Fruit fly (Drosophila melanogaster): Measurements from ENCODE around the gene Taf9.

Gene Taf9

DNA sequence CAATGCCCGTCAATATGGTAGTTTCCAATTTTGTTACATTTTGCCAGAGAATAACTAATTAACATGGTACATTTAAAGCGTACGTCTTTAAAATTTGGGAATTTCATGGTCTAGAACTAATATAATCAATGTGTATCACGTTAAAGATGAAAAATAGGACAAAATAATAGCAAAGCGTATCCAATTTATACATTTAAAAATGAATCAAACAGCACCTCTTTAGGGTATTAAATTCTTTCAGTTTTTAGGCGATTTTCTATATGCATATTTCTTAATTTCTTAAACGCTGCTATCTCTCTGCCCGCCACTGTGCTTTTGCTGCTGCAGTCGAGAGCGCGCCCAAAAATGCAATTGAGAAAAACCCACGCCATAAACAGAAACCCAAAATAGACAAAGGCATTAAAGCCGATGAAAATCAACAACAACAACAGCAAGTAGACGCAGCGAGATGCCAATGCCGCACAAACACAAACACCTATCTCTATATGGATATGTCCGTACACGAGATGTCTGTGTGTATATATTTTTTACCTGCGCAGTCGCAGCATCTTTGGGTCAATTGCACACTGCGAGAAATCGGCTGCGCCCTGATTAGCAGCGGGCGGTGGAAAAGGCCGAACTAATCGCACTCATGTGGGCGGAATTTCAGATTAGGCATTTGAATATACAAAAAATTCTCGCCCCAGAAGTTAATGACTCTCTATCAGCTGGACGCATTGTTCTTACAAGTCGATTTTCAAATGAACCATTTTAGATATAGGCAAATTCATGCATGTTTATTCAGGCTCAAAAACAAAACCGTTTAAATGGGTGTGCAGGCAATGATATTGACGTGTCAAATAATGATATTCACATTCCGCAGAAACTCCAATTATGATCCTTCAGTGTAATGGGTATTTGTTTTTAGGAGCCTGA, 12.6 kb upstream of the Taf9 start (continued):
- peak; percentile 45 for TF ChIP-seq CG1603 (tag; optimal IDR thresholded peaks at IDR 0.05)
- no peak for TF ChIP-seq CG7745 (tag; optimal IDR thresholded peaks at IDR 0.05)
- peak in 1 of 2 experiments; percentile 4 for TF ChIP-seq crp (GFP tag; optimal IDR thresholded peaks at IDR 0.05)
- TF ChIP-seq CG18599 (GFP tag; optimal IDR thresholded peaks at IDR 0.05) = peak; percentile 8
- TF ChIP-seq sens-2 (GFP tag; IDR thresholded peaks at IDR 0.05) = 0 out of 2 replicates have a peak, but pooled peaks have one; percentile 9
- no peak for TF ChIP-seq tx (GFP tag; optimal IDR thresholded peaks at IDR 0.05)
- TF ChIP-seq nau (GFP tag; optimal IDR thresholded peaks at IDR 0.05) = peak; percentile 47
- no peak for TF ChIP-seq CG42726 (GFP tag; IDR thresholded peaks at IDR 0.05; ENCODE audit: partially characterized antibody)
- TF ChIP-seq CG11695 (GFP tag; IDR thresholded peaks at IDR 0.05) = peak; percentile 22; the same call in 1 of the 3 replicates
- peak; percentile 64 for TF ChIP-seq unpg (GFP tag; optimal IDR thresholded peaks at IDR 0.05)
- peak; percentile 85 for TF ChIP-seq CG14710 (tag; optimal IDR thresholded peaks at IDR 0.05)
- TF ChIP-seq h (optimal IDR thresholded peaks at IDR 0.05) = no peak
- TF ChIP-seq CG6765 (GFP tag; optimal IDR thresholded peaks at IDR 0.05) = no peak
- TF ChIP-seq dmrt99B (tag; optimal IDR thresholded peaks at IDR 0.05) = peak; percentile 82
- TF ChIP-seq CG3847 (GFP tag; IDR thresholded peaks at IDR 0.05) = no peak
- peak; percentile 42; the same call in 1 of the 2 replicates for TF ChIP-seq wor (GFP tag; IDR thresholded peaks at IDR 0.05)
- peak; percentile 29 for TF ChIP-seq CG8281 (tag; optimal IDR thresholded peaks at IDR 0.05)
- TF ChIP-seq ap (GFP tag; IDR thresholded peaks at IDR 0.05) = peak; percentile 41; the same call in 1 of the 2 replicates
- peak; percentile 60 for TF ChIP-seq CG17385 (GFP tag; optimal IDR thresholded peaks at IDR 0.05)
- TF ChIP-seq zf30C (GFP tag; optimal IDR thresholded peaks at IDR 0.05) = peak; percentile 96
- no peak; the same call in 1 of the 2 replicates for TF ChIP-seq Rx (GFP tag; IDR thresholded peaks at IDR 0.05)
- TF ChIP-seq CG8765 (GFP tag; IDR thresholded peaks at IDR 0.05) = no peak; the same call in 1 of the 2 replicates
- no peak for TF ChIP-seq CTCF (GFP tag; optimal IDR thresholded peaks at IDR 0.05)
- TF ChIP-seq lilli (GFP tag; optimal IDR thresholded peaks at IDR 0.05) = no peak
- TF ChIP-seq grn (GFP tag; optimal IDR thresholded peaks at IDR 0.05) = no peak
- TF ChIP-seq Xrp1 (GFP tag; IDR thresholded peaks at IDR 0.05) = peak; percentile 67
- peak; percentile 58 for TF ChIP-seq Spps (tag; optimal IDR thresholded peaks at IDR 0.05)
- no peak for TF ChIP-seq Awh (GFP tag; IDR thresholded peaks at IDR 0.05)
- TF ChIP-seq fd96Cb (tag; optimal IDR thresholded peaks at IDR 0.05) = peak; percentile 80
- peak; percentile 42 for TF ChIP-seq CG1233 (GFP tag; optimal IDR thresholded peaks at IDR 0.05)
- no peak; the same call in 3 of the 4 replicates for TF ChIP-seq Gug (GFP tag; IDR thresholded peaks at IDR 0.05)
- TF ChIP-seq tio (GFP tag; optimal IDR thresholded peaks at IDR 0.05) = peak; percentile 44
- peak; percentile 14; the same call in 1 of the 2 replicates for TF ChIP-seq seq (GFP tag; IDR thresholded peaks at IDR 0.05)
- 0 out of 3 replicates have a peak, but pooled peaks have one; percentile 31 for TF ChIP-seq CG7357 (GFP tag; IDR thresholded peaks at IDR 0.05)
- peak; percentile 26 to 36 for TF ChIP-seq Pdp1 (GFP tag; optimal IDR thresholded peaks at IDR 0.05)
- no peak; the same call in 1 of the 2 replicates for TF ChIP-seq vvl (GFP tag; IDR thresholded peaks at IDR 0.05)
- no peak for TF ChIP-seq Dip2 (GFP tag; IDR thresholded peaks at IDR 0.05)
- no peak for TF ChIP-seq Tbp (GFP tag; optimal IDR thresholded peaks at IDR 0.05)
- no peak for TF ChIP-seq eve (GFP tag; optimal IDR thresholded peaks at IDR 0.05)
- TF ChIP-seq CG7556 (GFP tag; optimal IDR thresholded peaks at IDR 0.05) = peak; percentile 67
- TF ChIP-seq Dp (GFP tag; optimal IDR thresholded peaks at IDR 0.05) = no peak
- TF ChIP-seq CG33557 (GFP tag; optimal IDR thresholded peaks at IDR 0.05) = peak; percentile 79
- TF ChIP-seq Hr78 (GFP tag; optimal IDR thresholded peaks at IDR 0.05) = peak in 1 of 2 experiments; percentile 30
- no peak for TF ChIP-seq exex (tag; optimal IDR thresholded peaks at IDR 0.05)
- no peak for TF ChIP-seq gro (GFP tag; optimal IDR thresholded peaks at IDR 0.05)
- no peak for TF ChIP-seq pfk (GFP tag; optimal IDR thresholded peaks at IDR 0.05)
- peak; percentile 62 for TF ChIP-seq tin (GFP tag; optimal IDR thresholded peaks at IDR 0.05)
- TF ChIP-seq CG16815 (GFP tag; optimal IDR thresholded peaks at IDR 0.05) = peak; percentile 53

Data from whole organism, embryonic.